Worm (Caenorhabditis elegans) whole organism, L4 larva: Measurements from ENCODE around the gene C06C3.4.

Experiments
- F10B5.3 ChIP-seq: sonication (generic microtip); optimal IDR thresholded peaks from 2 replicates; lab custom pipeline; 2016; ENCODE audit warnings: mild to moderate bottlenecking, missing genetic modification characterization, missing compliant biosample characterization
- ama-1 ChIP-seq: fragments of 150-350 bp; optimal IDR thresholded peaks from 2 replicates; lab custom pipeline; 2014; ENCODE audit warnings: inconsistent platforms, mixed read lengths
- ceh-82 ChIP-seq: sonication (generic microtip); optimal IDR thresholded peaks from 2 replicates; lab custom pipeline; 2017; ENCODE audit warnings: missing biosample characterization, missing genetic modification characterization
- dmd-6 ChIP-seq: fragments of 200-800 bp; sonication (Bioruptor generic); IDR thresholded peaks from 2 replicates; pipeline ENCODE4 v1.3.6; 2022; ENCODE audit warnings: missing genetic modification reagents, missing genetic modification characterization, missing compliant biosample characterization
- egl-27 ChIP-seq: sonication (generic microtip); optimal IDR thresholded peaks from 3 replicates; lab custom pipeline; 2017; ENCODE audit warnings: missing biosample characterization, missing genetic modification reagents, missing genetic modification characterization
- fos-1 ChIP-seq: fragments of 150-350 bp; optimal IDR thresholded peaks from 2 replicates; lab custom pipeline; 2014; ENCODE audit warnings: missing biosample characterization, missing genetic modification characterization
- hlh-11 ChIP-seq: fragments of 200-800 bp; sonication (Bioruptor generic); optimal IDR thresholded peaks from 2 replicates; lab custom pipeline; 2018; ENCODE audit warnings: mild to moderate bottlenecking, missing genetic modification characterization, missing compliant biosample characterization
- madf-9 ChIP-seq: fragments of 200-800 bp; sonication (Bioruptor generic); conservative IDR thresholded peaks from 2 replicates; pipeline ENCODE4 v1.3.6; 2022; ENCODE audit warnings: missing genetic modification reagents, missing genetic modification characterization, missing compliant biosample characterization
- mdl-1 ChIP-seq, 2 experiments: fragments of 150-350 bp in 1 of 2; sonication (generic microtip) in 1 of 2; optimal IDR thresholded peaks; 2 replicates each; lab custom pipeline; 2014 to 2017; ENCODE audit warnings: missing biosample characterization in 2 of 2, missing genetic modification characterization in 2 of 2
- mdt-29 ChIP-seq: fragments of 200-800 bp; sonication (Bioruptor generic); IDR thresholded peaks from 2 replicates; pipeline ENCODE4 v1.3.6; 2022; ENCODE audit warnings: missing genetic modification reagents, missing genetic modification characterization, missing compliant biosample characterization
- mep-1 ChIP-seq: fragments of 150-350 bp; sonication (generic microtip); optimal IDR thresholded peaks from 3 replicates; lab custom pipeline; 2014; ENCODE audit warnings: missing biosample characterization, missing genetic modification characterization
- nhr-237 ChIP-seq: sonication (generic microtip); optimal IDR thresholded peaks from 2 replicates; lab custom pipeline; 2017; ENCODE audit warnings: missing biosample characterization, missing genetic modification characterization
- pha-4 ChIP-seq, 2 experiments: fragments of 150-350 bp in 1 of 2; fragments of 200-800 bp in 1 of 2; sonication (Bioruptor generic) in 1 of 2; IDR thresholded peaks in 1 of 2; optimal IDR thresholded peaks in 1 of 2; 2 replicates each; pipeline versions ENCODE4 v1.3.6 to Lab custom; 2014 to 2022; ENCODE audit warnings: missing genetic modification characterization in 2 of 2, missing genetic modification reagents in 2 of 2, missing biosample characterization in 1 of 2, missing compliant biosample characterization in 1 of 2
- unc-62 ChIP-seq, 3 experiments: fragments of 150-350 bp in 1 of 3; sonication (generic microtip); optimal IDR thresholded peaks in 2 of 3; peaks in 1 of 3; 1 replicate in 1 of 3; 2 replicates in 2 of 3; lab custom pipeline; 2014 to 2017; ENCODE audit warnings: missing biosample characterization in 3 of 3, missing genetic modification characterization in 3 of 3, missing genetic modification reagents in 3 of 3, missing genotype in 1 of 3

- TF ChIP-seq mep-1 (tag; lab: Kevin White, UChicago) (no peak), unc-62 (GFP tag; optimal IDR thresholded peaks at IDR 0.05 in 1 of 2; lab: Kevin White, UChicago) (no peak), unc-62 (tag; optimal IDR thresholded peaks at IDR 0.05; lab: Kevin White, UChicago) (no peak), ama-1 (no peak), ceh-82 (no peak), hlh-11 (tag; lab: Kevin White, UChicago) (no peak), mdl-1 (tag; optimal IDR thresholded peaks at IDR 0.05; lab: Kevin White, UChicago) (no peak), dmd-6 (GFP tag; lab: Robert Waterston, UW) (no peak), pha-4 (GFP tag; IDR thresholded peaks at IDR 0.05; lab: Robert Waterston, UW) (no peak), pha-4 (tag; optimal IDR thresholded peaks at IDR 0.05; lab: Kevin White, UChicago) (no peak), mdt-29 (GFP tag; lab: Robert Waterston, UW) (no peak), fos-1 (tag; lab: Kevin White, UChicago) (no peak), madf-9 (GFP tag; lab: Robert Waterston, UW) (no peak), F10B5.3 (tag; lab: Kevin White, UChicago) (no peak), nhr-237 (no peak), egl-27 (tag; lab: Kevin White, UChicago) (no peak)
Measured at ce11 chrII:9385241-9385640, 12.2 kb downstream of the C06C3.4 start, which contains the start of gene C06C3.7.
